Worm (Caenorhabditis elegans) whole organism, L1 larva: ENCODE results near the gene fat-1.

Experiments
- C16A3.4 ChIP-seq: fragments of 150-350 bp; optimal IDR thresholded peaks from 2 replicates; lab custom pipeline; 2014; ENCODE audit warnings: missing biosample characterization, missing genetic modification characterization
- aly-2 ChIP-seq: fragments of 150-350 bp; optimal IDR thresholded peaks from 2 replicates; lab custom pipeline; 2014; ENCODE audit warnings: missing biosample characterization, missing genetic modification characterization
- blmp-1 ChIP-seq: fragments of 150-350 bp; optimal IDR thresholded peaks from 2 replicates; lab custom pipeline; 2014; ENCODE audit warnings: missing biosample characterization, missing genetic modification characterization
- ceh-82 ChIP-seq, 3 experiments: fragments of 150-350 bp in 1 of 3; sonication (generic microtip) in 2 of 3; optimal IDR thresholded peaks; 2 replicates each; lab custom pipeline; 2014 to 2017; ENCODE audit warnings: missing biosample characterization in 3 of 3, missing genetic modification characterization in 3 of 3
- ces-1 ChIP-seq: fragments of 150-350 bp; optimal IDR thresholded peaks from 2 replicates; lab custom pipeline; 2014; ENCODE audit warnings: missing biosample characterization, missing genetic modification reagents, missing genetic modification characterization
- dpl-1 ChIP-seq, 3 experiments: fragments of 150-350 bp in 2 of 3; sonication (generic microtip) in 1 of 3; optimal IDR thresholded peaks; 2 replicates each; lab custom pipeline; 2014 to 2017; ENCODE audit warnings: missing biosample characterization in 3 of 3, missing genetic modification characterization in 3 of 3, missing genetic modification reagents in 3 of 3
- efl-1 ChIP-seq, 4 experiments: fragments of 150-350 bp; optimal IDR thresholded peaks in 3 of 4; peaks in 1 of 4; 1 replicate in 1 of 4; 2 replicates in 3 of 4; lab custom pipeline; 2014; ENCODE audit warnings: missing biosample characterization in 2 of 4, missing genetic modification characterization in 2 of 4, missing genetic modification reagents in 2 of 4
- elt-2 ChIP-seq: sonication (generic microtip); optimal IDR thresholded peaks from 2 replicates; lab custom pipeline; 2016; ENCODE audit warnings: missing genetic modification characterization, mild to moderate bottlenecking, inconsistent platforms, missing compliant biosample characterization, missing genetic modification reagents
- elt-3 ChIP-seq, 6 experiments: fragments of 150-350 bp in 1 of 6; sonication (generic microtip); optimal IDR thresholded peaks; 2 replicates each; lab custom pipeline; 2017 to 2018; ENCODE audit warnings: missing biosample characterization in 6 of 6, missing genetic modification characterization in 6 of 6, inconsistent platforms in 1 of 6
- ets-5 ChIP-seq: fragments of 200-800 bp; sonication (Bioruptor generic); IDR thresholded peaks from 2 replicates; pipeline ENCODE4 v1.3.6; 2022; ENCODE audit warnings: missing genetic modification characterization, missing compliant biosample characterization
- fkh-10 ChIP-seq: sonication (generic microtip); optimal IDR thresholded peaks from 2 replicates; lab custom pipeline; 2017; ENCODE audit warnings: missing biosample characterization, missing genetic modification reagents, missing genetic modification characterization
- fos-1 ChIP-seq: fragments of 150-350 bp; optimal IDR thresholded peaks from 2 replicates; lab custom pipeline; 2014; ENCODE audit warnings: missing biosample characterization, missing genetic modification characterization
- grh-1 ChIP-seq: fragments of 200-800 bp; sonication (Bioruptor generic); IDR thresholded peaks from 2 replicates; pipeline ENCODE4 v1.3.6; 2022; ENCODE audit warnings: missing genetic modification reagents, missing genetic modification characterization, missing compliant biosample characterization
- hpl-2 ChIP-seq: fragments of 150-350 bp; optimal IDR thresholded peaks from 2 replicates; lab custom pipeline; 2014; ENCODE audit warnings: missing biosample characterization, missing genetic modification reagents, missing genetic modification characterization
- isw-1 ChIP-seq: fragments of 200-800 bp; sonication (Bioruptor generic); IDR thresholded peaks from 2 replicates; pipeline ENCODE4 v1.3.6; 2022; ENCODE audit warnings: missing genetic modification characterization, missing compliant biosample characterization
- jun-1 ChIP-seq: fragments of 150-350 bp; optimal IDR thresholded peaks from 2 replicates; lab custom pipeline; 2014; ENCODE audit warnings: missing biosample characterization, missing genetic modification reagents, missing genetic modification characterization
- lin-14 ChIP-seq: fragments of 200-800 bp; sonication (Bioruptor generic); optimal IDR thresholded peaks from 2 replicates; lab custom pipeline; 2018; ENCODE audit warnings: mild to moderate bottlenecking, missing genetic modification characterization, moderate library complexity, missing compliant biosample characterization
- lin-15B ChIP-seq: fragments of 150-350 bp; sonication (generic microtip); optimal IDR thresholded peaks from 3 replicates; lab custom pipeline; 2014; ENCODE audit warnings: missing biosample characterization, missing genetic modification characterization
- lin-35 ChIP-seq, 2 experiments: fragments of 150-350 bp; optimal IDR thresholded peaks; 2 replicates each; lab custom pipeline; 2014; ENCODE audit warnings: missing biosample characterization in 2 of 2, missing genetic modification characterization in 2 of 2, missing genetic modification reagents in 2 of 2
- lin-39 ChIP-seq: fragments of 150-350 bp; optimal IDR thresholded peaks from 2 replicates; lab custom pipeline; 2014; ENCODE audit warnings: missing biosample characterization, missing genetic modification reagents, missing genetic modification characterization
- lsy-2 ChIP-seq, 2 experiments: fragments of 150-350 bp; optimal IDR thresholded peaks; 2 replicates each; lab custom pipeline; 2014; ENCODE audit warnings: missing biosample characterization in 2 of 2, missing genetic modification characterization in 2 of 2
- mdl-1 ChIP-seq, 2 experiments: fragments of 150-350 bp; optimal IDR thresholded peaks; 2 replicates each; lab custom pipeline; 2014 to 2017; ENCODE audit warnings: missing biosample characterization in 2 of 2, missing genetic modification characterization in 2 of 2, inconsistent platforms in 1 of 2
- mef-2 ChIP-seq: fragments of 150-350 bp; optimal IDR thresholded peaks from 2 replicates; lab custom pipeline; 2014; ENCODE audit warnings: missing biosample characterization, missing genetic modification characterization
- mep-1 ChIP-seq: fragments of 150-350 bp; optimal IDR thresholded peaks from 2 replicates; lab custom pipeline; 2014; ENCODE audit warnings: missing biosample characterization, missing genetic modification characterization
- nhr-19 ChIP-seq: fragments of 200-800 bp; sonication (Bioruptor generic); conservative IDR thresholded peaks from 2 replicates; pipeline ENCODE4 v1.3.6; 2022; ENCODE audit warnings: missing genetic modification characterization, missing compliant biosample characterization
- nhr-20 ChIP-seq: sonication (generic microtip); optimal IDR thresholded peaks from 2 replicates; lab custom pipeline; 2016; ENCODE audit warnings: mild to moderate bottlenecking, missing genetic modification characterization, missing compliant biosample characterization
- nhr-47 ChIP-seq: sonication (generic microtip); optimal IDR thresholded peaks from 2 replicates; lab custom pipeline; 2016; ENCODE audit warnings: mild to moderate bottlenecking, missing genetic modification characterization, moderate library complexity, missing compliant biosample characterization
- nhr-71 ChIP-seq: sonication (generic microtip); optimal IDR thresholded peaks from 2 replicates; lab custom pipeline; 2016; ENCODE audit warnings: mild to moderate bottlenecking, missing genetic modification characterization, moderate library complexity, missing compliant biosample characterization
- nhr-85 ChIP-seq: sonication (generic microtip); peaks from one replicate; lab custom pipeline; 2016; ENCODE audit warnings: missing genetic modification characterization, inconsistent platforms, missing compliant biosample characterization
- nhr-90 ChIP-seq: sonication (generic microtip); optimal IDR thresholded peaks from 2 replicates; lab custom pipeline; 2016; ENCODE audit warnings: mild to moderate bottlenecking, missing genetic modification characterization, missing compliant biosample characterization; ENCODE audit not compliant: poor library complexity
- pax-3 ChIP-seq: fragments of 200-800 bp; sonication (Bioruptor generic); optimal IDR thresholded peaks from 2 replicates; lab custom pipeline; 2018; ENCODE audit warnings: mild to moderate bottlenecking, missing genetic modification characterization, moderate library complexity, missing compliant biosample characterization
- skn-1 ChIP-seq: fragments of 150-350 bp; optimal IDR thresholded peaks from 2 replicates; lab custom pipeline; 2014; ENCODE audit warnings: missing biosample characterization, missing genetic modification characterization
- snu-23 ChIP-seq: sonication (generic microtip); optimal IDR thresholded peaks from 2 replicates; lab custom pipeline; 2016; ENCODE audit warnings: missing genetic modification characterization, missing compliant biosample characterization
- sptf-1 ChIP-seq: fragments of 150-350 bp; optimal IDR thresholded peaks from 2 replicates; lab custom pipeline; 2014; ENCODE audit warnings: missing biosample characterization, missing genetic modification characterization
- tbx-2 ChIP-seq: sonication (generic microtip); optimal IDR thresholded peaks from 2 replicates; lab custom pipeline; 2016; ENCODE audit warnings: missing genetic modification characterization, missing compliant biosample characterization
- tlp-1 ChIP-seq: fragments of 150-350 bp; optimal IDR thresholded peaks from 2 replicates; lab custom pipeline; 2014; ENCODE audit warnings: missing biosample characterization, missing genetic modification characterization
- unc-86 ChIP-seq: sonication (generic microtip); optimal IDR thresholded peaks from 2 replicates; lab custom pipeline; 2016; ENCODE audit warnings: missing genetic modification characterization, missing compliant biosample characterization
- unc-98 ChIP-seq: fragments of 200-800 bp; sonication (Bioruptor generic); IDR thresholded peaks from 2 replicates; pipeline ENCODE4 v1.3.6; 2022; ENCODE audit warnings: missing genetic modification characterization, missing compliant biosample characterization
- vab-15 ChIP-seq: sonication (generic microtip); optimal IDR thresholded peaks from 2 replicates; lab custom pipeline; 2017; ENCODE audit warnings: missing genotype, mild to moderate bottlenecking, missing genetic modification characterization, missing compliant biosample characterization

fat-1 gene

ce11 chrIV:13314181-13314580, 1.3 kb upstream of the fat-1 start (continued):
- TF ChIP-seq fos-1 (tag; lab: Kevin White, UChicago) (no peak), nhr-47 (tag; lab: Kevin White, UChicago) (no peak), sptf-1 (tag; lab: Kevin White, UChicago) (no peak), nhr-71 (tag; lab: Kevin White, UChicago) (peak; percentile 26), lin-35 (GFP tag; optimal IDR thresholded peaks at IDR 0.05; lab: Kevin White, UChicago) (peak in 1 of 2 experiments; percentile 6), elt-2 (tag; lab: Kevin White, UChicago) (peak; percentile 95), dpl-1 (GFP tag; optimal IDR thresholded peaks at IDR 0.05; lab: Kevin White, UChicago) (no peak), efl-1 (optimal IDR thresholded peaks at IDR 0.05; lab: Kevin White, UChicago) (no peak), efl-1 (GFP tag; optimal IDR thresholded peaks at IDR 0.05 in 1 of 2; lab: Kevin White, UChicago) (peak in 1 of 2 experiments; percentile 3), mef-2 (no peak)

DNA sequence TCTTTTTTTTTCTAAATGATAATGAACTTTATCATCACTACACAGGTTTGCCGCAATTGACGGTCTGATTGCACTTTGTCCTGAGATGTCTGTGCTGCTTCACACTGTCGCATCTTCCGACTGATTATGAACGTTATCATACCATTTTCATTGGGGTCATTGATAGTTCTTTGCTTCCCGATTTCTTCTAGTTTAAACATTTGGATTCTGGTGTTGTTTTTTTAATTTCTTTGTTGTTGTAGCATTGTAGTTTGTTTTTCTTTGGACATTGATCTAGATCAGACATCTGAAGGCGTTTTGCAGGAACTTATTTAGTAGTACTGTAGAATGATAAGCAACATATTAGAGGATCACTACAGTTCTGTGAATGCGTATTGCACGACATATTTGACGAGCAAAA, 3.3 kb downstream of the fat-1 start:
- peak; percentile 58 for TF ChIP-seq nhr-90 (tag; lab: Kevin White, UChicago)
- no peak for TF ChIP-seq C16A3.4 (tag; lab: Kevin White, UChicago)
- peak; percentile 47 for TF ChIP-seq snu-23 (GFP tag; lab: Kevin White, UChicago)
- TF ChIP-seq mep-1 (tag; lab: Kevin White, UChicago), result no peak
- TF ChIP-seq fos-1 (tag; lab: Kevin White, UChicago), result peak; percentile 20
- peak; percentile 31 for TF ChIP-seq jun-1
- no peak for TF ChIP-seq aly-2 (tag; lab: Kevin White, UChicago)
- TF ChIP-seq lin-35 (GFP tag; optimal IDR thresholded peaks at IDR 0.05; lab: Kevin White, UChicago), result peak in 1 of 2 experiments; percentile 54
- peak; percentile 3 for TF ChIP-seq tbx-2
- peak; percentile 94 for TF ChIP-seq elt-2 (tag; lab: Kevin White, UChicago)
- TF ChIP-seq blmp-1 (tag; lab: Kevin White, UChicago), result peak; percentile 36
- TF ChIP-seq nhr-85 (tag; lab: Kevin White, UChicago), result peak; percentile 58
- TF ChIP-seq elt-3 (tag; optimal IDR thresholded peaks at IDR 0.05; lab: Kevin White, UChicago), result peak; percentile 25 to 82 (median 39)
- TF ChIP-seq nhr-19 (GFP tag; lab: Robert Waterston, UW), result peak; percentile 74
- TF ChIP-seq efl-1 (optimal IDR thresholded peaks at IDR 0.05; lab: Kevin White, UChicago), result no peak
- peak in 1 of 2 experiments; percentile 87 for TF ChIP-seq efl-1 (GFP tag; optimal IDR thresholded peaks at IDR 0.05 in 1 of 2; lab: Kevin White, UChicago)
- TF ChIP-seq skn-1, result no peak
- peak; percentile 83 for TF ChIP-seq nhr-20 (tag; lab: Kevin White, UChicago)
- peak; percentile 34 for TF ChIP-seq lin-14 (GFP tag; lab: Kevin White, UChicago)
- no peak for TF ChIP-seq tlp-1 (tag; lab: Kevin White, UChicago)
- no peak for TF ChIP-seq hpl-2 (GFP tag; lab: Kevin White, UChicago)
- TF ChIP-seq grh-1 (GFP tag; lab: Robert Waterston, UW), result 0 out of 2 replicates have a peak, but pooled peaks have one; percentile 26
- peak in 1 of 2 experiments; percentile 12 for TF ChIP-seq mdl-1 (tag; optimal IDR thresholded peaks at IDR 0.05; lab: Kevin White, UChicago)
- peak; percentile 67 for TF ChIP-seq nhr-71 (tag; lab: Kevin White, UChicago)

- TF ChIP-seq pax-3 (tag; lab: Kevin White, UChicago), result no peak
- no peak for TF ChIP-seq C16A3.4 (tag; lab: Kevin White, UChicago)
- no peak for TF ChIP-seq nhr-85 (tag; lab: Kevin White, UChicago)
- no peak for TF ChIP-seq isw-1 (GFP tag; lab: Robert Waterston, UW)
- no peak for TF ChIP-seq dpl-1 (GFP tag; optimal IDR thresholded peaks at IDR 0.05; lab: Kevin White, UChicago)
- no peak for TF ChIP-seq elt-2 (tag; lab: Kevin White, UChicago)
- TF ChIP-seq ces-1 (GFP tag; lab: Kevin White, UChicago), result no peak
- TF ChIP-seq ets-5, result no peak
- TF ChIP-seq, all 84 proteins: peak for 0
These were observed 4.6 kb downstream of the fat-1 start for ce11 chrIV:13319886-13320650.

DNA sequence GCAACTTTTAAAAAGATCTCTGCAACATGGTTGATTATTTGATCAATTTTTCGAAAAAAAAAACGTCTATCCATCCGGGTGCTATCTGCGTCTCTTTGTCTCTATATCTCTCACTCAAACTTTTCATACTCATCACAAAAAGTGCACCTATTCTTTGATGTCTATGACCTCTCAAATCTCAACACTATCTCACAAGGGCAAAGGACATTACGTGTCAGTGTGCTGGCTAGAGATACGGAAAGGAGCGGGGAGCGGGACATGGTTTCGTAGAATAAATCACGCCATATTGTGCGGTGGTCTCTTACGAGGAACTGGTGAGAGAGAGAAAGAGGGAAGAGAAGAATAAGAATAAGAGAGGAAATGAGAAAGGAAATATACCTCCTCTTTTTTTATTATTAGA, 7.0 kb downstream of the fat-1 start:
- TF ChIP-seq fkh-10 (GFP tag; lab: Kevin White, UChicago) (peak; percentile 18), dpl-1 (GFP tag; optimal IDR thresholded peaks at IDR 0.05; lab: Kevin White, UChicago) (peak; percentile 35 to 48 (median 37)), unc-98 (GFP tag; lab: Robert Waterston, UW) (0 out of 2 replicates have a peak, but pooled peaks have one; percentile 18), lsy-2 (tag; optimal IDR thresholded peaks at IDR 0.05; lab: Kevin White, UChicago) (peak; percentile 35 to 73), sptf-1 (tag; lab: Kevin White, UChicago) (no peak), mdl-1 (tag; optimal IDR thresholded peaks at IDR 0.05; lab: Kevin White, UChicago) (peak in 1 of 2 experiments; percentile 63), nhr-85 (tag; lab: Kevin White, UChicago) (peak; percentile 88), elt-3 (tag; optimal IDR thresholded peaks at IDR 0.05; lab: Kevin White, UChicago) (peak in 4 of 6 experiments; percentile 49 to 84 (median 70)), nhr-20 (tag; lab: Kevin White, UChicago) (peak; percentile 93), vab-15 (tag; lab: Kevin White, UChicago) (no peak), lin-14 (GFP tag; lab: Kevin White, UChicago) (peak; percentile 97), hpl-2 (GFP tag; lab: Kevin White, UChicago) (no peak), elt-2 (tag; lab: Kevin White, UChicago) (peak; percentile 94), nhr-47 (tag; lab: Kevin White, UChicago) (peak; percentile 82), lin-39 (tag; lab: Kevin White, UChicago) (no peak), unc-86 (tag; lab: Kevin White, UChicago) (peak; percentile 64), efl-1 (optimal IDR thresholded peaks at IDR 0.05; lab: Kevin White, UChicago) (peak; percentile 58), efl-1 (GFP tag; optimal IDR thresholded peaks at IDR 0.05 in 1 of 2; lab: Kevin White, UChicago) (peak; percentile 19 to 70), lin-35 (GFP tag; optimal IDR thresholded peaks at IDR 0.05; lab: Kevin White, UChicago) (peak; percentile 43 to 58), snu-23 (GFP tag; lab: Kevin White, UChicago) (peak; percentile 87), C16A3.4 (tag; lab: Kevin White, UChicago) (peak; percentile 6), ceh-82 (tag; optimal IDR thresholded peaks at IDR 0.05; lab: Kevin White, UChicago) (peak in 2 of 3 experiments; percentile 44 to 71), blmp-1 (tag; lab: Kevin White, UChicago) (peak; percentile 33), lin-15B (tag; lab: Kevin White, UChicago) (peak; percentile 2)
